Worm (Caenorhabditis elegans): ENCODE results near the gene col-130.
A peak's percentile ranks its signal among the peaks of the same experiment; 100 is the strongest.

The col-130 gene

DNA sequence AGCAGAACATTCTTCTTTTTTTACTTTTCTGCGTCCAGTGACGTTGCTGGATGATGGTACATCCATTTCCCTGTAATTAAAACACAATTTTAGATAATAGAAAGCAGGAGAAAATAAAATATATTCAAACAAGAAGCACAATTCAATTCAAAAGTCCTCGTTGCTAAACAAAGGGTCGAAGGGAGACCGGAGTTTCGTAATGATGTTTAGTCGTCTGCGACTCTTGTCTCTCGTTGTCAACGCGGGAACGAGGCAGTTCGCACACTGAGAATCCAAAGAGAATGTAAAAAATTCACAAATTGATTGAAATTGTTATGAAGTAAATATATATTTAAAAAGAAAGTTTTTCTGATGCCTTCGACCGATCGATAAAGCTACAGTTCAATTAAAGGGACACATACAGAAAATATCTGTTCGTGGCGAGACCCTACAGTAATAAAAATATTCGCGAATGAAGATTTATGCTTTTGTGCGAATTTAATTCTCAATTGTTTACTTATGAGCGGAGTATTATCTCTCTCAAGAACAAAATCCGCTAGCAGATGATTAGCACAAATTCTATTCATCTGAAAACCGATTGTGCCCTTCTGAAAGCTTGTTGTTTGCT, 23.0 kb upstream of the col-130 start, which contains the start of gene dpy-26 (continued):
- peak; percentile 5 for TF ChIP-seq C16A3.4 (tag; optimal IDR thresholded peaks at IDR 0.05)
- peak; percentile 26 for TF ChIP-seq swsn-7 (tag; optimal IDR thresholded peaks at IDR 0.05)
- no peak for TF ChIP-seq tlp-1 (tag; optimal IDR thresholded peaks at IDR 0.05)
- no peak for TF ChIP-seq jun-1 (tag; optimal IDR thresholded peaks at IDR 0.05)
- TF ChIP-seq blmp-1 (tag; optimal IDR thresholded peaks at IDR 0.05), result no peak
- TF ChIP-seq aha-1 (tag; optimal IDR thresholded peaks at IDR 0.05), result no peak
- TF ChIP-seq skn-1 (tag; optimal IDR thresholded peaks at IDR 0.05), result peak; percentile 56
- no peak for TF ChIP-seq mef-2 (tag; optimal IDR thresholded peaks at IDR 0.05)
- TF ChIP-seq lin-35 (GFP tag; optimal IDR thresholded peaks at IDR 0.05), result peak; percentile 57 to 79
- TF ChIP-seq elt-3 (tag; optimal IDR thresholded peaks at IDR 0.05), result peak in 1 of 6 experiments; percentile 17
- TF ChIP-seq mep-1 (tag; optimal IDR thresholded peaks at IDR 0.05), result no peak
- TF ChIP-seq egl-13 (tag; optimal IDR thresholded peaks at IDR 0.05), result no peak

DNA sequence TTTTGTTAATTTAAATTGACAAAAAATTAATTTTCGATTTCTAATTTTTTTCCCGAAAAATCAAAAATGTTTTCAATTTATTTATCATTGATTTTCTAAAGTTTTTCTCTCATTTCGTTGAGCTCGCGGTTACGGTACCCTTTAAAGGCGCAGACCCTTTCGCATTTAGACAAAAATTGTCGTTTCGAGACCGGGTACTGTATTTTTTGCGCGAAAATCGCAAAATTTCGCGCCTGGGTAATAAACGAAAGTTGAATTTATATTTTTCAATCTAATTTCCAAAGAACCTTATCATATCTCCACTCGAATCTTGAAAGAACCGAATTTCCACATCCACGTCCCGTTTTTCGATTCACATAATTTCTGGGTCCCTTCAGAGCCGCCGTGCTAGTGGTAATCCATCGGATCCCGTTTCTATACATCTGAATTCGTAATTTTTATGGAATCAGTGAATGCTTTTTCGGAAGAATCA, 17.2 kb upstream of the col-130 start, which contains the start of gene C25G4.3:
C25G4.3 (minus strand) TSS at position 422 of the 472 bp plus-strand sequence.
- TF ChIP-seq ces-1 (GFP tag; optimal IDR thresholded peaks at IDR 0.05), result no peak
- TF ChIP-seq lin-14 (GFP tag; optimal IDR thresholded peaks at IDR 0.05), result no peak
- no peak for TF ChIP-seq mdl-1 (tag; optimal IDR thresholded peaks at IDR 0.05)
- no peak for TF ChIP-seq pag-3 (tag; optimal IDR thresholded peaks at IDR 0.05; ENCODE audit: borderline replicate concordance, insufficient read depth)
- TF ChIP-seq snpc-4 (tag; optimal IDR thresholded peaks at IDR 0.05), result no peak
- no peak for TF ChIP-seq elt-3 (tag; optimal IDR thresholded peaks at IDR 0.05)
- no peak for TF ChIP-seq C34B4.2 (tag; optimal IDR thresholded peaks at IDR 0.05)
- TF ChIP-seq hlh-17 (GFP tag; optimal IDR thresholded peaks at IDR 0.05; ENCODE audit: borderline replicate concordance), result no peak
- TF ChIP-seq lin-13 (GFP tag; optimal IDR thresholded peaks at IDR 0.05), result no peak
- TF ChIP-seq ceh-8 (GFP tag; optimal IDR thresholded peaks at IDR 0.05), result no peak
- no peak for TF ChIP-seq vab-15 (tag; optimal IDR thresholded peaks at IDR 0.05)
- TF ChIP-seq C04F5.9 (tag; optimal IDR thresholded peaks at IDR 0.05), result no peak
- TF ChIP-seq ceh-90 (tag; optimal IDR thresholded peaks at IDR 0.05), result no peak

DNA sequence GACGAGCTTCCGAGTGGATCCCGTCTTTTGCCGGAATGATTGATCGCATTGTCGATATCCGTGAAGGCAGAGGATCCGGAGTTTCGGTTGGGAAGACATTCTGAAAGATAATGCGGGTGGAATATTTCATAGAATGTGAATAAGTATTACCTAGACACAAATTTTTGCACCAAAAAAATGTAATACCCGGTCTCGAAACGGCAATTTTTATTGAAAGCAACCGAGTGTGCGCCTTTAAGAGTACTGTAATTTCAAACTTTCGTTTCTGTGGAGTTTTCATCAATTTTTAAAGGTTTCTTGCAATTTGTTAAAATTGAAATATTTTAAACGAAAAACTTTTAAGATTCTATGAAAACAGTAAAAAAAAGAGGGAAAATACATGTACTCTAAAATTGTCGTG, 15.6 kb upstream of the col-130 start, which contains the start of gene C25G4.2:
C25G4.2 (minus strand) TSS at position 100 of the 400 bp plus-strand sequence.
- TF ChIP-seq alr-1 (tag; optimal IDR thresholded peaks at IDR 0.05; ENCODE audit: borderline replicate concordance) (no peak), efl-3 (GFP tag; optimal IDR thresholded peaks at IDR 0.05) (no peak), nhr-19 (GFP tag; conservative IDR thresholded peaks at IDR 0.05) (no peak), sptf-1 (tag; optimal IDR thresholded peaks at IDR 0.05) (no peak), zag-1 (tag; optimal IDR thresholded peaks at IDR 0.05) (no peak), lin-15B (tag; optimal IDR thresholded peaks at IDR 0.05) (no peak), blmp-1 (tag; optimal IDR thresholded peaks at IDR 0.05) (no peak), nhr-90 (tag; optimal IDR thresholded peaks at IDR 0.05; ENCODE audit: poor library complexity) (no peak), fos-1 (tag; optimal IDR thresholded peaks at IDR 0.05) (no peak), nhr-20 (tag; optimal IDR thresholded peaks at IDR 0.05) (no peak), swsn-7 (tag; optimal IDR thresholded peaks at IDR 0.05) (no peak), pqm-1 (tag; optimal IDR thresholded peaks at IDR 0.05) (no peak)

DNA sequence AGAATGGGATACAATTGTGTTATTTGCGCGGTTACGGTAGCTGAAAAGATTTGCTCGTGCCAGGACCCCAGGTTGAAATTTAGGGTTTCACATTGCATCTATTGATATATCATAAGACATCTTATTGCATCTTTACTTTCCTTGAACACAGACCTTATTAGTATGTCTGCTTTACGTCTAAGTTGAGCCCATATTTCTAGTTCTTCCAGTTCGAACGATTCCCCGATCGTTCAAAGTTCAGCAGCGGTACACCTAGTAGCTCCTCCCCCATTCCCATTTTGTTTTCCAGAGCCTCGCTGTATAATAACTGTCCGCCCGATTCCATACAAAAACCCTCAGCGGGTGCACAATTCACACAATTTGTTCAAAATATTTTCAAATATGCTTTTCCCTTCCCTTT, 13.4 kb upstream of the col-130 start, which contains the start of gene C25G4.17:
C25G4.17 (plus strand) TSS at position 301 of the 400 bp plus-strand sequence.
- TF ChIP-seq grh-1 (GFP tag; IDR thresholded peaks at IDR 0.05) (no peak), skn-1 (tag; optimal IDR thresholded peaks at IDR 0.05) (no peak), mef-2 (tag; optimal IDR thresholded peaks at IDR 0.05) (no peak)

Measured in whole organism, L1 larva.